Worm (Caenorhabditis elegans): ENCODE measurements around the gene Y53G8AR.8.

Gene Y53G8AR.8

ce11 chrIII:3322317-3323010 lies 28.3 kb upstream of the Y53G8AR.8 start, which contains the start of gene phf-15:
Gene phf-15, plus strand, starts transcription at chrIII:3322853.
- TF ChIP-seq scrt-1 (GFP tag; IDR thresholded peaks at IDR 0.05) = no peak
- no peak for TF ChIP-seq ama-1 (optimal IDR thresholded peaks at IDR 0.05)
- no peak for TF ChIP-seq ceh-36 (tag; optimal IDR thresholded peaks at IDR 0.05)
- TF ChIP-seq sea-1 (GFP tag; conservative IDR thresholded peaks at IDR 0.05) = no peak
- no peak for TF ChIP-seq hmg-4 (GFP tag; optimal IDR thresholded peaks at IDR 0.05)

DNA sequence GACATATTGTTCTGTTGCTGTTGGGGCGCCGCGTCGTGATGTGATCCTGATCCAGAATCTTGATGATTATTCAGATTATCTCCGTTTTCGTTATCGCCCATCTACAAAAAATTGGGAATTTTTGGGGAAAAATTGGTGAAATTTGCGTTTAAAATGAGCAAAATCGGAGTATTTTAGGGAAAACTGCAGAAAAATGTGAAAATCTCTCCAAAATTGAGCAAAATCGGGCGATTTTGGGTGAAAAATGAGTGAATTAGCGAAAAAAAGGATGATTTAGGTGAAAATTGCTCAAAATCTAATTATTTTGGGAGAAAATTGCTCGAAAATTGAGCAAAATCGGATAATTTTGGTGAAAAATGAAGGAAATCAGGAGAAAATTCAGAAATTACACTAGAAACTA lies 27.0 kb upstream of the Y53G8AR.8 start, which contains the start of gene Y53G8AR.9:
TSS of gene Y53G8AR.9 (minus strand) at position 101 of the 400 bp plus-strand sequence.
- no peak for TF ChIP-seq scrt-1 (GFP tag; IDR thresholded peaks at IDR 0.05)
- no peak for TF ChIP-seq hmg-4 (GFP tag; optimal IDR thresholded peaks at IDR 0.05)
- no peak for TF ChIP-seq pes-1 (GFP tag; IDR thresholded peaks at IDR 0.05)
- TF ChIP-seq aly-1 (tag; optimal IDR thresholded peaks at IDR 0.05) = no peak
- TF ChIP-seq ceh-36 (tag; optimal IDR thresholded peaks at IDR 0.05) = no peak
- no peak for TF ChIP-seq flt-1 (GFP tag; IDR thresholded peaks at IDR 0.05)
- TF ChIP-seq ceh-13 (GFP tag; optimal IDR thresholded peaks at IDR 0.05) = no peak
- no peak for TF ChIP-seq hmbx-1 (tag; optimal IDR thresholded peaks at IDR 0.05)
- TF ChIP-seq tra-4 (tag; optimal IDR thresholded peaks at IDR 0.05) = no peak
- TF ChIP-seq B0310.2 (tag; optimal IDR thresholded peaks at IDR 0.05) = no peak
- TF ChIP-seq ama-1 (optimal IDR thresholded peaks at IDR 0.05) = no peak
- no peak for TF ChIP-seq F13C5.2 (tag; optimal IDR thresholded peaks at IDR 0.05)
- no peak for TF ChIP-seq tbx-37 (GFP tag; conservative IDR thresholded peaks at IDR 0.05)
- no peak for TF ChIP-seq tbx-11 (GFP tag; IDR thresholded peaks at IDR 0.05)
- no peak for TF ChIP-seq hnd-1 (tag; optimal IDR thresholded peaks at IDR 0.05)
- no peak for TF ChIP-seq sea-1 (GFP tag; conservative IDR thresholded peaks at IDR 0.05)

- no peak for TF ChIP-seq ceh-36 (tag; optimal IDR thresholded peaks at IDR 0.05)
- no peak for TF ChIP-seq sea-1 (GFP tag; conservative IDR thresholded peaks at IDR 0.05)
- no peak for TF ChIP-seq ets-7 (tag; optimal IDR thresholded peaks at IDR 0.05)
- no peak for TF ChIP-seq ama-1 (optimal IDR thresholded peaks at IDR 0.05)
- no peak for TF ChIP-seq hnd-1 (tag; optimal IDR thresholded peaks at IDR 0.05)
- no peak for TF ChIP-seq tbx-11 (GFP tag; IDR thresholded peaks at IDR 0.05)
- no peak for TF ChIP-seq F13C5.2 (tag; optimal IDR thresholded peaks at IDR 0.05)
- TF ChIP-seq tra-4 (tag; optimal IDR thresholded peaks at IDR 0.05) = no peak
- TF ChIP-seq scrt-1 (GFP tag; IDR thresholded peaks at IDR 0.05) = no peak
- no peak for TF ChIP-seq ceh-13 (GFP tag; optimal IDR thresholded peaks at IDR 0.05)
- TF ChIP-seq flt-1 (GFP tag; IDR thresholded peaks at IDR 0.05) = no peak
Observed at ce11 chrIII:3317887-3318286, 23.8 kb upstream of the Y53G8AR.8 start.

DNA sequence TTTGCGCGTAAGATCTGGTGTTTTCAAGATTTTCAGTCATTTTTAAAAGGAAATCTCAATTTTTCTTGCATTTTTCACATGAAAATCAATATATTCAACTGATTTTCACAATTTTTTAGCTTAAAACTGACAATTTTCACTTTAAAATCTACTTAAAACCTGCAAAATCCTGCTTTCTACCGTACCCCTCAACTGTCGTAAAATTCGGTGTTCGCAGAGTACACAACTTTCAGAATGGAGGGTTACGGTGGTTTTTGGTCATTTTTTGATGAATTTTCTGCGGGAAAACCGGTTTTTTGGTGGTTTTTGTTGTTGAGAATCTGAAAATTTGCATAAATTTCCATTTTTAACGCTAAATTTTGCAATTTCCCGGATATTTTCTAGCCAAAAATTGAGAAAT lies 18.0 kb upstream of the Y53G8AR.8 start:
- TF ChIP-seq tbx-11 (GFP tag; IDR thresholded peaks at IDR 0.05) (no peak), hnd-1 (tag; optimal IDR thresholded peaks at IDR 0.05) (no peak), hmg-4 (GFP tag; optimal IDR thresholded peaks at IDR 0.05) (no peak), F13C5.2 (tag; optimal IDR thresholded peaks at IDR 0.05) (no peak), scrt-1 (GFP tag; IDR thresholded peaks at IDR 0.05) (no peak), sea-1 (GFP tag; conservative IDR thresholded peaks at IDR 0.05) (no peak), ceh-36 (tag; optimal IDR thresholded peaks at IDR 0.05) (no peak), tra-4 (tag; optimal IDR thresholded peaks at IDR 0.05) (no peak)

DNA sequence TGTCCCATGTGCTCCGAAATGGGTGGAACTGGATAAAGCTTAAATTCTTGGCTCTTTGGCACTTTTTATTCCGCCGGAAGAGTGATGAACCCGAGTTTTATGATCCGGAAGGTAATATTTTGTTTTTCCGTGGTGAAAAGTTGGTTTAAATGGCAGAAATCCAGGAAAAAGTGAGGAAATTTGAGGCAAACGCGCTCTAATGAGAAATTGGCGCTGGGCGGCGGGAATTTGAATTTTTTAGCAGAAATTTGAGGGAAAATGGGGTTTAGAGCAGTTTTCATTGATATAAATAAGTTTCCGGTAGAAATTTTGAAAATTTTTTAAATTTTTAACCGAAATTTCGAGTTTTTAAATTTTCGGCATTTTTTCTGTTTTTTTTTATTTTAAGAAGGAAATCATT lies 17.5 kb upstream of the Y53G8AR.8 start:
- no peak for TF ChIP-seq sea-1 (GFP tag; conservative IDR thresholded peaks at IDR 0.05)
- no peak for TF ChIP-seq hmg-4 (GFP tag; optimal IDR thresholded peaks at IDR 0.05)

DNA sequence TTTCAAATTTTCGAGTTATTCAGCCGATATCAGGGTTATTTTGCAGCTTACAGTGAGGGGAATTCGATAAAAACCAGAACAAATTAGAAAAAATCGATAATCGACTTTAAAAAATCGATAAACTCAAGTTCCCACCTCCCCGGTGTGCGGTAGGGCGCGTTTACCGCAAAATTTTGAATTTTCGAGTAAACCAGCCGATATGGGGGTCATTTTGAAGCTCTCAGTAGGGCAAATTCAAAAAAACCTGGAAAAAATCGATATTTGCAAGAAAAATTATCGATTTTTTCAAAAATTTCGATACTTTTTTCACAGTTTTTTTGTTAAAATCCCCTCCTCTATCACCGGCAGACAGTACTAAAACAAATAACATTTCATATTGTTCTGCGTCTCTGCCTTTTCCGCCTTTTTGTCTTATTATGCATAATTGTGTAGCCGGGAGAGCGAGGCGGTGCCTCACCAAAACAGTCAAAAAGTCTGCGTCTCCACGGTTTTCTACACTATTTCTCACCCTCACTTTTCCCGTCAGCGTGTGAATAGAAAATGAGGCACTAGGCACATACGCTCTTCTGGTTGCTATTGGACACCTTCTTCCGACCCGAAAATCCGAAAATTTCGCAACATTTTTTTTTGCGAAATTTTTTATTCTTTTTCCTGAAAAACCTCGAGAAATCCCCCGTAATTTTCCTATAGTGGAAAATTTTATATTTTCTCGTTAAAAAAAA lies 16.9 kb upstream of the Y53G8AR.8 start, which contains the start of gene ral-1:
TSS of gene ral-1 (plus strand) at position 435 of the 722 bp plus-strand sequence.
- TF ChIP-seq F13C5.2 (tag; optimal IDR thresholded peaks at IDR 0.05) = no peak
- peak; percentile 21 for TF ChIP-seq hmg-4 (GFP tag; optimal IDR thresholded peaks at IDR 0.05)

ce11 chrIII:3309700-3310099 lies 15.6 kb upstream of the Y53G8AR.8 start:
- no peak for TF ChIP-seq scrt-1 (GFP tag; IDR thresholded peaks at IDR 0.05)
- TF ChIP-seq B0310.2 (tag; optimal IDR thresholded peaks at IDR 0.05) = no peak
- TF ChIP-seq ets-7 (tag; optimal IDR thresholded peaks at IDR 0.05) = no peak

ce11 chrIII:3308940-3309339 lies 14.8 kb upstream of the Y53G8AR.8 start:
- TF ChIP-seq F13C5.2 (tag; optimal IDR thresholded peaks at IDR 0.05) (no peak), pes-1 (GFP tag; IDR thresholded peaks at IDR 0.05) (no peak), aly-1 (tag; optimal IDR thresholded peaks at IDR 0.05) (no peak), scrt-1 (GFP tag; IDR thresholded peaks at IDR 0.05) (no peak), ceh-36 (tag; optimal IDR thresholded peaks at IDR 0.05) (no peak), ets-7 (tag; optimal IDR thresholded peaks at IDR 0.05) (no peak), hmbx-1 (tag; optimal IDR thresholded peaks at IDR 0.05) (no peak), tbx-37 (GFP tag; conservative IDR thresholded peaks at IDR 0.05) (no peak)

All from whole organism, early embryonic.